Worm (Caenorhabditis elegans) whole organism, early embryonic: ENCODE results near the gene T02C12.5.

Experiments used
- B0310.2 ChIP-seq: sonication (generic microtip); optimal IDR thresholded peaks from 2 replicates; lab custom pipeline; 2016; ENCODE audit warnings: mild to moderate bottlenecking, missing genetic modification characterization, missing compliant biosample characterization
- F13C5.2 ChIP-seq: sonication (generic microtip); optimal IDR thresholded peaks from 2 replicates; lab custom pipeline; 2017; ENCODE audit warnings: mild to moderate bottlenecking, missing genetic modification characterization, inconsistent platforms, missing compliant biosample characterization
- aly-1 ChIP-seq: sonication (generic microtip); optimal IDR thresholded peaks from 2 replicates; lab custom pipeline; 2016; ENCODE audit warnings: missing genetic modification characterization, missing compliant biosample characterization
- ama-1 ChIP-seq: fragments of 150-350 bp; optimal IDR thresholded peaks from 2 replicates; lab custom pipeline; 2014
- ceh-13 ChIP-seq: fragments of 200-800 bp; sonication (Bioruptor generic); optimal IDR thresholded peaks from 2 replicates; lab custom pipeline; 2018; ENCODE audit warnings: mild to moderate bottlenecking, missing genetic modification characterization, missing compliant biosample characterization
- ceh-36 ChIP-seq: sonication (generic microtip); optimal IDR thresholded peaks from 2 replicates; lab custom pipeline; 2016; ENCODE audit warnings: missing genetic modification characterization, inconsistent platforms, missing compliant biosample characterization
- ets-7 ChIP-seq: sonication (generic microtip); optimal IDR thresholded peaks from 2 replicates; lab custom pipeline; 2016; ENCODE audit warnings: missing genotype, missing genetic modification characterization, missing compliant biosample characterization
- flt-1 ChIP-seq: fragments of 200-800 bp; sonication (Bioruptor generic); IDR thresholded peaks from 2 replicates; pipeline ENCODE4 v1.3.6; 2022; ENCODE audit warnings: missing genetic modification characterization, missing compliant biosample characterization
- hmbx-1 ChIP-seq: sonication (generic microtip); optimal IDR thresholded peaks from 2 replicates; lab custom pipeline; 2016; ENCODE audit warnings: mild to moderate bottlenecking, missing genetic modification characterization, missing compliant biosample characterization
- hmg-4 ChIP-seq: fragments of 200-800 bp; sonication (Bioruptor generic); optimal IDR thresholded peaks from 2 replicates; lab custom pipeline; 2018; ENCODE audit warnings: mild to moderate bottlenecking, missing genetic modification characterization, missing compliant biosample characterization
- hnd-1 ChIP-seq: sonication (generic microtip); optimal IDR thresholded peaks from 2 replicates; lab custom pipeline; 2016; ENCODE audit warnings: missing genetic modification characterization, missing compliant biosample characterization
- pes-1 ChIP-seq: fragments of 200-800 bp; sonication (Bioruptor generic); IDR thresholded peaks from 2 replicates; pipeline ENCODE4 v1.3.6; 2022; ENCODE audit warnings: missing genetic modification reagents, missing genetic modification characterization, missing compliant biosample characterization
- scrt-1 ChIP-seq: fragments of 200-800 bp; sonication (Bioruptor generic); IDR thresholded peaks from 2 replicates; pipeline ENCODE4 v1.3.6; 2022; ENCODE audit warnings: missing genetic modification characterization, missing compliant biosample characterization
- sea-1 ChIP-seq: fragments of 200-800 bp; sonication (Bioruptor generic); conservative IDR thresholded peaks from 2 replicates; pipeline ENCODE4 v1.3.6; 2022; ENCODE audit warnings: missing genetic modification characterization, missing compliant biosample characterization
- tbx-11 ChIP-seq: fragments of 200-800 bp; sonication (Bioruptor generic); IDR thresholded peaks from 2 replicates; pipeline ENCODE4 v1.3.6; 2022; ENCODE audit warnings: missing genetic modification characterization, missing compliant biosample characterization
- tbx-37 ChIP-seq: fragments of 200-800 bp; sonication (Bioruptor generic); conservative IDR thresholded peaks from 2 replicates; pipeline ENCODE4 v1.3.6; 2022; ENCODE audit warnings: missing genetic modification reagents, missing genetic modification characterization, missing compliant biosample characterization
- tra-4 ChIP-seq: sonication (generic microtip); optimal IDR thresholded peaks from 2 replicates; lab custom pipeline; 2017; ENCODE audit warnings: missing genetic modification characterization, missing compliant biosample characterization

Gene T02C12.5

ce11 chrIII:4049150-4049549 lies 21.2 kb upstream of the T02C12.5 start:
- TF ChIP-seq aly-1 (tag; lab: Kevin White, UChicago) (no peak), hmg-4 (GFP tag; lab: Kevin White, UChicago) (no peak), tra-4 (no peak), B0310.2 (tag; lab: Kevin White, UChicago) (no peak), pes-1 (GFP tag; lab: Robert Waterston, UW) (no peak), hmbx-1 (tag; lab: Kevin White, UChicago) (no peak), tbx-11 (GFP tag; lab: Robert Waterston, UW) (no peak), ceh-36 (tag; lab: Kevin White, UChicago) (no peak), ceh-13 (GFP tag; lab: Kevin White, UChicago) (no peak), scrt-1 (GFP tag; lab: Robert Waterston, UW) (no peak), F13C5.2 (tag; lab: Kevin White, UChicago) (no peak), hnd-1 (tag; lab: Kevin White, UChicago) (no peak), sea-1 (GFP tag; lab: Robert Waterston, UW) (no peak), flt-1 (GFP tag; lab: Robert Waterston, UW) (no peak), ets-7 (tag; lab: Kevin White, UChicago) (no peak)

ce11 chrIII:4039775-4040174 lies 11.8 kb upstream of the T02C12.5 start:
- TF ChIP-seq hmg-4 (GFP tag; lab: Kevin White, UChicago): no peak
- no peak for TF ChIP-seq tbx-37 (GFP tag; lab: Robert Waterston, UW)
- no peak for TF ChIP-seq sea-1 (GFP tag; lab: Robert Waterston, UW)
- no peak for TF ChIP-seq ets-7 (tag; lab: Kevin White, UChicago)
- TF ChIP-seq hnd-1 (tag; lab: Kevin White, UChicago): no peak
- TF ChIP-seq ceh-13 (GFP tag; lab: Kevin White, UChicago): no peak
- TF ChIP-seq pes-1 (GFP tag; lab: Robert Waterston, UW): no peak
- no peak for TF ChIP-seq tra-4
- TF ChIP-seq tbx-11 (GFP tag; lab: Robert Waterston, UW): no peak
- no peak for TF ChIP-seq ama-1 (lab: Kevin White, UChicago)
- TF ChIP-seq ceh-36 (tag; lab: Kevin White, UChicago): no peak
- no peak for TF ChIP-seq hmbx-1 (tag; lab: Kevin White, UChicago)
- no peak for TF ChIP-seq scrt-1 (GFP tag; lab: Robert Waterston, UW)
- no peak for TF ChIP-seq B0310.2 (tag; lab: Kevin White, UChicago)
- TF ChIP-seq F13C5.2 (tag; lab: Kevin White, UChicago): no peak
- no peak for TF ChIP-seq flt-1 (GFP tag; lab: Robert Waterston, UW)
- no peak for TF ChIP-seq aly-1 (tag; lab: Kevin White, UChicago)

ce11 chrIII:4037332-4037731 lies 9.4 kb upstream of the T02C12.5 start:
- TF ChIP-seq flt-1 (GFP tag; lab: Robert Waterston, UW) (no peak), ama-1 (lab: Kevin White, UChicago) (no peak), hmg-4 (GFP tag; lab: Kevin White, UChicago) (no peak), ceh-36 (tag; lab: Kevin White, UChicago) (no peak), tbx-11 (GFP tag; lab: Robert Waterston, UW) (no peak), sea-1 (GFP tag; lab: Robert Waterston, UW) (no peak), ceh-13 (GFP tag; lab: Kevin White, UChicago) (no peak), pes-1 (GFP tag; lab: Robert Waterston, UW) (no peak), ets-7 (tag; lab: Kevin White, UChicago) (no peak), B0310.2 (tag; lab: Kevin White, UChicago) (no peak), F13C5.2 (tag; lab: Kevin White, UChicago) (no peak), hmbx-1 (tag; lab: Kevin White, UChicago) (no peak), tbx-37 (GFP tag; lab: Robert Waterston, UW) (no peak), tra-4 (no peak)

- TF ChIP-seq scrt-1 (GFP tag; lab: Robert Waterston, UW) (no peak), F13C5.2 (tag; lab: Kevin White, UChicago) (no peak), hmbx-1 (tag; lab: Kevin White, UChicago) (no peak), tbx-11 (GFP tag; lab: Robert Waterston, UW) (no peak), ceh-36 (tag; lab: Kevin White, UChicago) (no peak), sea-1 (GFP tag; lab: Robert Waterston, UW) (no peak), ets-7 (tag; lab: Kevin White, UChicago) (no peak), flt-1 (GFP tag; lab: Robert Waterston, UW) (no peak), tbx-37 (GFP tag; lab: Robert Waterston, UW) (no peak), ceh-13 (GFP tag; lab: Kevin White, UChicago) (no peak), tra-4 (no peak), hmg-4 (GFP tag; lab: Kevin White, UChicago) (no peak), pes-1 (GFP tag; lab: Robert Waterston, UW) (no peak), aly-1 (tag; lab: Kevin White, UChicago) (no peak), hnd-1 (tag; lab: Kevin White, UChicago) (no peak), B0310.2 (tag; lab: Kevin White, UChicago) (no peak), ama-1 (lab: Kevin White, UChicago) (no peak)
Measured at ce11 chrIII:4036740-4037139, 8.8 kb upstream of the T02C12.5 start, which contains the start of gene hum-5. Gene hum-5, minus strand, starts transcription at chrIII:4036840.

ce11 chrIII:4034984-4035383 lies 7.0 kb upstream of the T02C12.5 start:
- no peak for TF ChIP-seq tbx-37 (GFP tag; lab: Robert Waterston, UW)
- no peak for TF ChIP-seq ceh-36 (tag; lab: Kevin White, UChicago)
- no peak for TF ChIP-seq B0310.2 (tag; lab: Kevin White, UChicago)
- no peak for TF ChIP-seq hmg-4 (GFP tag; lab: Kevin White, UChicago)
- TF ChIP-seq pes-1 (GFP tag; lab: Robert Waterston, UW): no peak
- no peak for TF ChIP-seq scrt-1 (GFP tag; lab: Robert Waterston, UW)
- no peak for TF ChIP-seq flt-1 (GFP tag; lab: Robert Waterston, UW)
- no peak for TF ChIP-seq tbx-11 (GFP tag; lab: Robert Waterston, UW)
- TF ChIP-seq hnd-1 (tag; lab: Kevin White, UChicago): no peak
- no peak for TF ChIP-seq ets-7 (tag; lab: Kevin White, UChicago)
- TF ChIP-seq hmbx-1 (tag; lab: Kevin White, UChicago): no peak

- TF ChIP-seq aly-1 (tag; lab: Kevin White, UChicago) (no peak), pes-1 (GFP tag; lab: Robert Waterston, UW) (no peak), hnd-1 (tag; lab: Kevin White, UChicago) (no peak), F13C5.2 (tag; lab: Kevin White, UChicago) (no peak), hmbx-1 (tag; lab: Kevin White, UChicago) (no peak), tbx-37 (GFP tag; lab: Robert Waterston, UW) (no peak), sea-1 (GFP tag; lab: Robert Waterston, UW) (no peak)
Measured at ce11 chrIII:4030839-4031238, 2.9 kb upstream of the T02C12.5 start.
